Worm (Caenorhabditis elegans) whole organism, young adult: Measurements from ENCODE around the gene nhr-204.

Experiments
- B0035.1 ChIP-seq: sonication (generic microtip); optimal IDR thresholded peaks from 2 replicates; lab custom pipeline; 2016; ENCODE audit warnings: missing genetic modification characterization, mild to moderate bottlenecking, missing compliant biosample characterization, missing genotype, missing genetic modification reagents
- F23B12.7 ChIP-seq: sonication (generic microtip); optimal IDR thresholded peaks from 2 replicates; lab custom pipeline; 2017; ENCODE audit warnings: missing genetic modification characterization, mild to moderate bottlenecking, missing compliant biosample characterization, antibody characterized with exemption, moderate library complexity; ENCODE audit not compliant: insufficient read depth
- F33H1.4 ChIP-seq: fragments of 200-800 bp; sonication (Bioruptor generic); IDR thresholded peaks from 2 replicates; pipeline ENCODE4 v1.3.6; 2022; ENCODE audit warnings: missing genetic modification reagents, missing genetic modification characterization, missing compliant biosample characterization
- F49E8.2 ChIP-seq: sonication (generic microtip); optimal IDR thresholded peaks from 3 replicates; lab custom pipeline; 2017; ENCODE audit warnings: missing genetic modification characterization, mild to moderate bottlenecking, missing compliant biosample characterization, antibody characterized with exemption, moderate library complexity; ENCODE audit not compliant: insufficient read depth
- F52B5.7 ChIP-seq: sonication (generic microtip); optimal IDR thresholded peaks from 2 replicates; lab custom pipeline; 2016; ENCODE audit warnings: mild to moderate bottlenecking, missing genetic modification characterization, missing compliant biosample characterization
- F57A8.1 ChIP-seq: fragments of 200-800 bp; sonication (Bioruptor generic); optimal IDR thresholded peaks from 2 replicates; lab custom pipeline; 2018; ENCODE audit warnings: mild to moderate bottlenecking, missing genetic modification characterization, moderate library complexity, missing compliant biosample characterization
- T07F8.4 ChIP-seq: sonication (generic microtip); optimal IDR thresholded peaks from 2 replicates; lab custom pipeline; 2016; ENCODE audit warnings: mild to moderate bottlenecking, missing genetic modification characterization, moderate library complexity, missing compliant biosample characterization
- T26A5.8 ChIP-seq: sonication (generic microtip); optimal IDR thresholded peaks from 2 replicates; lab custom pipeline; 2016; ENCODE audit warnings: missing genetic modification characterization, missing compliant biosample characterization
- akir-1 ChIP-seq: fragments of 200-800 bp; sonication (Bioruptor generic); optimal IDR thresholded peaks from 2 replicates; lab custom pipeline; 2018; ENCODE audit warnings: mild to moderate bottlenecking, missing genetic modification characterization, moderate library complexity, missing compliant biosample characterization
- attf-6 ChIP-seq: fragments of 200-800 bp; sonication (Bioruptor generic); IDR thresholded peaks from 2 replicates; pipeline ENCODE4 v1.3.6; 2022; ENCODE audit warnings: missing genetic modification reagents, missing genetic modification characterization, missing compliant biosample characterization
- cebp-1 ChIP-seq, 2 experiments: fragments of 200-800 bp in 1 of 2; sonication (Bioruptor generic) in 1 of 2; sonication (generic microtip) in 1 of 2; IDR thresholded peaks in 1 of 2; optimal IDR thresholded peaks in 1 of 2; 2 replicates each; pipeline versions ENCODE4 v1.3.6 to Lab custom; 2017 to 2022; ENCODE audit warnings: missing compliant biosample characterization in 2 of 2, missing genetic modification characterization in 2 of 2, mild to moderate bottlenecking in 1 of 2, missing genetic modification reagents in 1 of 2, moderate library complexity in 1 of 2
- ceh-100 ChIP-seq: fragments of 200-800 bp; sonication (Bioruptor generic); IDR thresholded peaks from 2 replicates; pipeline ENCODE4 v1.3.6; 2022; ENCODE audit warnings: missing genetic modification reagents, missing genetic modification characterization, missing compliant biosample characterization
- dpl-1 ChIP-seq: fragments of 150-350 bp; optimal IDR thresholded peaks from 2 replicates; lab custom pipeline; 2014; ENCODE audit warnings: missing biosample characterization, missing genetic modification reagents, missing genetic modification characterization
- egl-44 ChIP-seq: fragments of 200-800 bp; sonication (Bioruptor generic); IDR thresholded peaks from 2 replicates; pipeline ENCODE4 v1.3.6; 2022; ENCODE audit warnings: missing genetic modification reagents, missing genetic modification characterization, missing compliant biosample characterization
- egrh-3 ChIP-seq: fragments of 200-800 bp; sonication (Bioruptor generic); IDR thresholded peaks from 2 replicates; pipeline ENCODE4 v1.3.6; 2022; ENCODE audit warnings: missing genetic modification reagents, missing genetic modification characterization, missing compliant biosample characterization
- ets-4 ChIP-seq: fragments of 200-800 bp; sonication (Bioruptor generic); optimal IDR thresholded peaks from 2 replicates; lab custom pipeline; 2018; ENCODE audit warnings: mild to moderate bottlenecking, missing genetic modification characterization, missing compliant biosample characterization
- fkh-3 ChIP-seq: sonication (generic microtip); optimal IDR thresholded peaks from 2 replicates; lab custom pipeline; 2016; ENCODE audit warnings: mild to moderate bottlenecking, missing genetic modification characterization, missing compliant biosample characterization
- hmg-1.2 ChIP-seq: fragments of 200-800 bp; sonication (Bioruptor generic); IDR thresholded peaks from 2 replicates; pipeline ENCODE4 v1.3.6; 2022; ENCODE audit warnings: missing genetic modification reagents, missing genetic modification characterization, missing compliant biosample characterization
- hrde-1 ChIP-seq: sonication (generic microtip); optimal IDR thresholded peaks from 2 replicates; lab custom pipeline; 2016; ENCODE audit warnings: missing genetic modification characterization, mild to moderate bottlenecking, missing compliant biosample characterization, moderate library complexity, missing genotype, missing genetic modification reagents, borderline replicate concordance
- lir-1 ChIP-seq: fragments of 200-800 bp; sonication (Bioruptor generic); conservative IDR thresholded peaks from 2 replicates; pipeline ENCODE4 v1.3.6; 2022; ENCODE audit warnings: missing genetic modification reagents, missing genetic modification characterization, missing compliant biosample characterization
- lsl-1 ChIP-seq: fragments of 200-800 bp; sonication (Bioruptor generic); optimal IDR thresholded peaks from 2 replicates; lab custom pipeline; 2018; ENCODE audit warnings: mild to moderate bottlenecking, missing genetic modification characterization, moderate library complexity, missing compliant biosample characterization
- madf-10 ChIP-seq: sonication (generic microtip); optimal IDR thresholded peaks from 2 replicates; lab custom pipeline; 2016; ENCODE audit warnings: mild to moderate bottlenecking, missing genetic modification characterization, missing compliant biosample characterization
- mes-4 ChIP-seq: sonication (generic microtip); optimal IDR thresholded peaks from 2 replicates; lab custom pipeline; 2016; ENCODE audit warnings: missing genotype, missing genetic modification characterization, missing compliant biosample characterization
- nfya-1 ChIP-seq: sonication (generic microtip); optimal IDR thresholded peaks from 2 replicates; lab custom pipeline; 2017; ENCODE audit warnings: antibody characterized with exemption, missing compliant biosample characterization, missing genetic modification characterization, borderline replicate concordance; ENCODE audit not compliant: insufficient read depth
- nhr-80 ChIP-seq: sonication (generic microtip); optimal IDR thresholded peaks from 2 replicates; lab custom pipeline; 2016; ENCODE audit warnings: missing genetic modification characterization, missing compliant biosample characterization
- pbrm-1 ChIP-seq: fragments of 200-800 bp; sonication (Bioruptor generic); IDR thresholded peaks from 2 replicates; pipeline ENCODE4 v1.3.6; 2022; ENCODE audit warnings: missing genetic modification reagents, missing genetic modification characterization, missing compliant biosample characterization
- pha-4 ChIP-seq: fragments of 150-350 bp; sonication (generic microtip); optimal IDR thresholded peaks from 2 replicates; lab custom pipeline; 2014; ENCODE audit warnings: missing biosample characterization, missing genetic modification reagents, missing genetic modification characterization
- rec-8 ChIP-seq, 2 experiments: sonication (generic microtip); optimal IDR thresholded peaks; 2 replicates each; lab custom pipeline; 2016; ENCODE audit warnings: mild to moderate bottlenecking in 2 of 2, missing genetic modification characterization in 2 of 2, missing genetic modification reagents in 2 of 2, missing genotype in 2 of 2, missing biosample characterization in 1 of 2, missing compliant biosample characterization in 1 of 2, moderate library complexity in 1 of 2
- repo-1 ChIP-seq: sonication (generic microtip); optimal IDR thresholded peaks from 2 replicates; lab custom pipeline; 2017; ENCODE audit warnings: mild to moderate bottlenecking, missing genetic modification characterization, missing compliant biosample characterization
- rpc-1 ChIP-seq, 2 experiments: fragments of 150-350 bp in 1 of 2; sonication (generic microtip) in 1 of 2; optimal IDR thresholded peaks; 2 replicates each; lab custom pipeline; 2014 to 2018; ENCODE audit warnings: missing biosample characterization in 1 of 2, missing genetic modification characterization in 1 of 2, missing genetic modification reagents in 1 of 2, missing genotype in 1 of 2
- sdz-38 ChIP-seq: sonication (generic microtip); optimal IDR thresholded peaks from 2 replicates; lab custom pipeline; 2016; ENCODE audit warnings: missing genotype, missing genetic modification characterization, missing compliant biosample characterization
- snpc-1.3 ChIP-seq: sonication (generic microtip); optimal IDR thresholded peaks from 2 replicates; lab custom pipeline; 2017; ENCODE audit warnings: missing genetic modification characterization, mild to moderate bottlenecking, missing compliant biosample characterization, antibody characterized with exemption, moderate library complexity, missing genotype, missing genetic modification reagents; ENCODE audit not compliant: insufficient read depth
- somi-1 ChIP-seq: fragments of 200-800 bp; sonication (Bioruptor generic); optimal IDR thresholded peaks from 2 replicates; lab custom pipeline; 2018; ENCODE audit warnings: mild to moderate bottlenecking, missing genetic modification characterization, missing compliant biosample characterization
- unc-130 ChIP-seq: sonication (generic microtip); optimal IDR thresholded peaks from 2 replicates; lab custom pipeline; 2016; ENCODE audit warnings: missing genetic modification reagents, missing genetic modification characterization, missing compliant biosample characterization
- xnd-1 ChIP-seq: sonication (generic microtip); optimal IDR thresholded peaks from 2 replicates; lab custom pipeline; 2016; ENCODE audit warnings: missing genotype, missing genetic modification reagents, missing genetic modification characterization, missing compliant biosample characterization
- ztf-18 ChIP-seq: sonication (generic microtip); optimal IDR thresholded peaks from 2 replicates; lab custom pipeline; 2016; ENCODE audit warnings: missing genotype, mild to moderate bottlenecking, missing genetic modification characterization, missing compliant biosample characterization
- ztf-26 ChIP-seq: sonication (generic microtip); optimal IDR thresholded peaks from 2 replicates; lab custom pipeline; 2017; ENCODE audit warnings: missing genetic modification characterization, missing compliant biosample characterization
- ztf-28 ChIP-seq: fragments of 200-800 bp; sonication (Bioruptor generic); IDR thresholded peaks from 2 replicates; pipeline ENCODE4 v1.3.6; 2022; ENCODE audit warnings: missing genetic modification reagents, missing genetic modification characterization, missing compliant biosample characterization
- ztf-6 ChIP-seq: fragments of 200-800 bp; sonication (Bioruptor generic); IDR thresholded peaks from 2 replicates; pipeline ENCODE4 v1.3.6; 2022; ENCODE audit warnings: missing genetic modification reagents, missing genetic modification characterization, missing compliant biosample characterization

Gene nhr-204

ce11 chrV:234572-234971 is 24.1 kb downstream of the nhr-204 start, which contains the start of gene kin-33:
Gene kin-33 (minus strand): TSS chrV:234672.
- TF ChIP-seq F57A8.1 = no peak
- TF ChIP-seq lir-1 (GFP tag; lab: Robert Waterston, UW) = no peak
- TF ChIP-seq rpc-1 (optimal IDR thresholded peaks at IDR 0.05; lab: Kevin White, UChicago) = no peak
- no peak for TF ChIP-seq rpc-1 (tag; optimal IDR thresholded peaks at IDR 0.05; lab: Kevin White, UChicago)
- TF ChIP-seq rec-8 (tag; optimal IDR thresholded peaks at IDR 0.05; lab: Kevin White, UChicago) = no peak
- TF ChIP-seq hrde-1 (tag; lab: Kevin White, UChicago) = no peak
- TF ChIP-seq F52B5.7 = no peak
- no peak for TF ChIP-seq akir-1 (GFP tag; lab: Kevin White, UChicago)
- no peak for TF ChIP-seq ztf-18 (tag; lab: Kevin White, UChicago)
- no peak for TF ChIP-seq egrh-3 (GFP tag; lab: Robert Waterston, UW)
- no peak for TF ChIP-seq F33H1.4 (GFP tag; lab: Robert Waterston, UW)
- TF ChIP-seq egl-44 (GFP tag; lab: Robert Waterston, UW) = no peak
- no peak for TF ChIP-seq sdz-38 (tag; lab: Kevin White, UChicago)
- TF ChIP-seq ztf-28 (GFP tag; lab: Robert Waterston, UW) = no peak
- no peak for TF ChIP-seq nfya-1
- TF ChIP-seq xnd-1 (tag; lab: Kevin White, UChicago) = no peak

ce11 chrV:219632-220031 is 39.0 kb downstream of the nhr-204 start, which contains the start of gene srh-80:
Gene srh-80 (plus strand): TSS chrV:219932.
- no peak for TF ChIP-seq lsl-1 (GFP tag; lab: Kevin White, UChicago)
- TF ChIP-seq nhr-80 (tag; lab: Kevin White, UChicago) = no peak
- TF ChIP-seq unc-130 (GFP tag; lab: Kevin White, UChicago) = no peak
- no peak for TF ChIP-seq ets-4 (GFP tag; lab: Kevin White, UChicago)
- TF ChIP-seq snpc-1.3 = no peak
- no peak for TF ChIP-seq fkh-3 (tag; lab: Kevin White, UChicago)
- TF ChIP-seq, all 124 proteins: peak for 0

- TF ChIP-seq attf-6 (GFP tag; lab: Robert Waterston, UW) (no peak), F49E8.2 (tag; lab: Kevin White, UChicago) (no peak), mes-4 (tag; lab: Kevin White, UChicago) (no peak), ztf-6 (GFP tag; lab: Robert Waterston, UW) (no peak), T07F8.4 (no peak)
Observed at ce11 chrV:216847-217246, 41.8 kb downstream of the nhr-204 start, which contains the start of gene srh-78. Gene srh-78 (plus strand): TSS chrV:217147.

- TF ChIP-seq ztf-18 (tag; lab: Kevin White, UChicago) (no peak), pbrm-1 (GFP tag; lab: Robert Waterston, UW) (no peak), cebp-1 (GFP tag; IDR thresholded peaks at IDR 0.05; lab: Robert Waterston, UW) (no peak), cebp-1 (tag; optimal IDR thresholded peaks at IDR 0.05; lab: Kevin White, UChicago) (no peak), hmg-1.2 (GFP tag; lab: Robert Waterston, UW) (no peak), egrh-3 (GFP tag; lab: Robert Waterston, UW) (no peak), dpl-1 (GFP tag; lab: Kevin White, UChicago) (no peak), somi-1 (GFP tag; lab: Kevin White, UChicago) (no peak), nfya-1 (no peak), ets-4 (GFP tag; lab: Kevin White, UChicago) (no peak), B0035.1 (tag; lab: Kevin White, UChicago) (no peak), hrde-1 (tag; lab: Kevin White, UChicago) (no peak), pha-4 (tag; lab: Kevin White, UChicago) (no peak), T26A5.8 (tag; lab: Kevin White, UChicago) (no peak), ztf-26 (no peak), ceh-100 (GFP tag; lab: Robert Waterston, UW) (no peak), nhr-80 (tag; lab: Kevin White, UChicago) (no peak), madf-10 (tag; lab: Kevin White, UChicago) (no peak), F23B12.7 (tag; lab: Kevin White, UChicago) (no peak), snpc-1.3 (no peak), repo-1 (tag; lab: Kevin White, UChicago) (no peak)
Observed at ce11 chrV:215697-216096, 42.9 kb downstream of the nhr-204 start.
